Fruit fly (Drosophila melanogaster): ENCODE measurements around the gene CG7910.

Gene CG7910

DNA sequence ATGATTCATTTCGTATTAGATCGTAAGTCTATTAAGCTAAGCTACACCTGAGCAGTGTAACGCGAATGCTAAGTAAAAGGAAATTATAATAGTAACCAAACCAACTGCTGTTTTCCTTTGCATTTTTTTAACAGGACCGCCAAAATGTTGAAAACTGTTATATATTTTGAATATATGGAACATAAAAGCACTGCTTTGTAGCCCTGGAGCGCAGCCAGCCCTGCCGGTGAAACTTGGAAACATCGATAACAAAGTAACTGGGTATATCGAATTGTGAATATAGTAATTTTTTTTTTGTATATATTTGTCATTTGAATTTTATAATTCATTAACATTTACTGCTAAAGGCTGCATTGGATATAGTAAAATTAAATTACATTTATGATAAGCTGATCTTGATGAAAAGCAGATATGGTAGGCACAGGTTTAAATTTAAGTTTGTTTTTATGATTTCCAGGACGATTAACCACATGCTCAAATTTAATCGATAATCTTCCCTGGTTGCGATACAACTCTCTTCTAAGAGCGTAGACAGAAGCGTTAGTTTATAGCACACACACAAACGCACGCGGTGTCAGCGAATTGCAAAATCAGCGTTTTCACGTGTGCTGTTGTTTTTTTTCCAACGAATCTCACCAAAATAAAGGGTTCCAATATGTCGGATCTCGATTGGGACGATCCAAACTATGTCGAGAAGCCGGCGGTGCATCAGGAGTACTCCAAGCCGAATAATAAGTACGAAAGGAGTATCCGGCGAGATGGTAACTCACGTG lies 35.3 kb downstream of the CG7910 start, which contains the start of gene CG7878 (continued):
- TF ChIP-seq chif (GFP tag; optimal IDR thresholded peaks at IDR 0.05) = peak; percentile 2 to 18
- TF ChIP-seq salm (tag; optimal IDR thresholded peaks at IDR 0.05) = no peak
- no peak for TF ChIP-seq ac (GFP tag; optimal IDR thresholded peaks at IDR 0.05)
- TF ChIP-seq knrl (GFP tag; IDR thresholded peaks at IDR 0.05; ENCODE audit: partially characterized antibody) = peak; percentile 79
- peak; percentile 6 for TF ChIP-seq CG9797 (GFP tag; optimal IDR thresholded peaks at IDR 0.05)
- no peak for TF ChIP-seq CG4730 (GFP tag; IDR thresholded peaks at IDR 0.05)
- TF ChIP-seq Blimp-1 (GFP tag; optimal IDR thresholded peaks at IDR 0.05) = peak; percentile 22
- peak; percentile 58 for TF ChIP-seq CG17829 (tag; optimal IDR thresholded peaks at IDR 0.05)
- TF ChIP-seq CG31388 (GFP tag; optimal IDR thresholded peaks at IDR 0.05) = no peak
- no peak for TF ChIP-seq B-H1 (GFP tag; IDR thresholded peaks at IDR 0.05)
- no peak for TF ChIP-seq CG2875 (GFP tag; optimal IDR thresholded peaks at IDR 0.05)
- peak; percentile 56 for TF ChIP-seq hbn (GFP tag; IDR thresholded peaks at IDR 0.05; ENCODE audit: partially characterized antibody)
- TF ChIP-seq caup (GFP tag; optimal IDR thresholded peaks at IDR 0.05; ENCODE audit: severe bottlenecking) = peak; percentile 50
- peak; percentile 81 for TF ChIP-seq Scr (GFP tag; IDR thresholded peaks at IDR 0.05; ENCODE audit: partially characterized antibody)
- TF ChIP-seq chm (GFP tag; IDR thresholded peaks at IDR 0.05) = no peak
- TF ChIP-seq psq (GFP tag; optimal IDR thresholded peaks at IDR 0.05) = no peak
- TF ChIP-seq ham (GFP tag; IDR thresholded peaks at IDR 0.05) = 0 out of 2 replicates have a peak, but pooled peaks have one; percentile 32
- peak; percentile 64 for TF ChIP-seq sug (tag; optimal IDR thresholded peaks at IDR 0.05)
- no peak for TF ChIP-seq ara (GFP tag; IDR thresholded peaks at IDR 0.05)
- TF ChIP-seq sens (GFP tag) = peak; percentile 83
- no peak for TF ChIP-seq sim (GFP tag; IDR thresholded peaks at IDR 0.05)
- no peak for TF ChIP-seq NC2α (GFP tag; optimal IDR thresholded peaks at IDR 0.05)
- peak; percentile 17 for TF ChIP-seq twi (tag; optimal IDR thresholded peaks at IDR 0.05)
- TF ChIP-seq CG2889 (GFP tag; IDR thresholded peaks at IDR 0.05) = no peak
- TF ChIP-seq bowl (GFP tag; IDR thresholded peaks at IDR 0.05) = no peak
- no peak for TF ChIP-seq Stat92E (GFP tag; optimal IDR thresholded peaks at IDR 0.05)
- peak; percentile 51 for TF ChIP-seq CG8924 (tag; optimal IDR thresholded peaks at IDR 0.05)
- no peak for TF ChIP-seq CG10274 (GFP tag; optimal IDR thresholded peaks at IDR 0.05)
- peak; percentile 13 for TF ChIP-seq CHES-1-like (GFP tag; optimal IDR thresholded peaks at IDR 0.05)
- no peak for TF ChIP-seq CG8478 (optimal IDR thresholded peaks at IDR 0.05)
- TF ChIP-seq CG7556 (GFP tag; optimal IDR thresholded peaks at IDR 0.05) = peak; percentile 35
- TF ChIP-seq repo (GFP tag; optimal IDR thresholded peaks at IDR 0.05) = peak; percentile 37
- no peak for TF ChIP-seq CG6765 (GFP tag; optimal IDR thresholded peaks at IDR 0.05)
- peak; percentile 34 for TF ChIP-seq Ssrp (tag; optimal IDR thresholded peaks at IDR 0.05)
- TF ChIP-seq CG3838 (GFP tag; optimal IDR thresholded peaks at IDR 0.05) = no peak
- TF ChIP-seq rib (GFP tag; IDR thresholded peaks at IDR 0.05) = no peak
- peak; percentile 22 for TF ChIP-seq lbe (GFP tag; optimal IDR thresholded peaks at IDR 0.05)
- TF ChIP-seq Doc3 (GFP tag; IDR thresholded peaks at IDR 0.05; ENCODE audit: partially characterized antibody) = peak; percentile 58; the same call in 1 of the 3 replicates
- no peak for TF ChIP-seq emc (GFP tag; optimal IDR thresholded peaks at IDR 0.05)
- peak; percentile 90 for TF ChIP-seq HLH4C (GFP tag; IDR thresholded peaks at IDR 0.05; ENCODE audit: partially characterized antibody)
- no peak for TF ChIP-seq CG9876 (GFP tag; optimal IDR thresholded peaks at IDR 0.05)
- TF ChIP-seq CG9932 (GFP tag; IDR thresholded peaks at IDR 0.05) = peak; percentile 84
- TF ChIP-seq Opbp (GFP tag; IDR thresholded peaks at IDR 0.05; ENCODE audit: partially characterized antibody) = peak; percentile 46; the same call in 2 of the 3 replicates
- TF ChIP-seq Fer1 (GFP tag; optimal IDR thresholded peaks at IDR 0.05) = peak; percentile 36
- TF ChIP-seq CG2116 (GFP tag; optimal IDR thresholded peaks at IDR 0.05) = peak; percentile 96
- no peak for TF ChIP-seq Nf-YB (GFP tag; optimal IDR thresholded peaks at IDR 0.05)
- TF ChIP-seq CG13123 (GFP tag; optimal IDR thresholded peaks at IDR 0.05) = no peak
- TF ChIP-seq tll (GFP tag; optimal IDR thresholded peaks at IDR 0.05) = no peak
- no peak for TF ChIP-seq Mes4 (GFP tag; optimal IDR thresholded peaks at IDR 0.05)
